Fruit fly (Drosophila melanogaster): ENCODE measurements around the gene Aptx.

Aptx gene

DNA sequence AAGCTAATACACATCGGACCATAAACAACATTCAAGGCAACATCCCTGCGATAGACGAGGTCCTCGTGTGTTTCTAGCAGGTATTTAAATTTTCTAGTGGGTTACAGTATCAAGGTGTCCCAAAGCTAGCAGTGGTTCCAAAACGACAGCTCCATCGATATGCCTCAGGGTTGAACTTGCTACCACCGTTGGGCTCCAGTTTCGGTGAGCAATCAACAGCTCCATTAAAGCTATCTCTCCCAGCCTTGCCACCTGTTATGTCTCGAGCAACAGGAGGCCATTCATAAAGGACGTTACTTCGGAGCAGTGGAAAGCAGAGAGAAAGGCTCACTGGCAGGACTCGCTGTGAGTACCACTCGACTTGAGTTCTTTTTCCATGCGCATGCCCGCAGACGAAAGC lies 3.6 kb downstream of the Aptx start:
- TF ChIP-seq kay (GFP tag; ENCODE audit: borderline replicate concordance) = no peak
- no peak for TF ChIP-seq Hr96 (GFP tag; optimal IDR thresholded peaks at IDR 0.05)
- TF ChIP-seq cic (GFP tag; optimal IDR thresholded peaks at IDR 0.05) = no peak
- no peak for TF ChIP-seq Clk (GFP tag; optimal IDR thresholded peaks at IDR 0.05)
- no peak for TF ChIP-seq CG5204 (GFP tag; optimal IDR thresholded peaks at IDR 0.05)
- TF ChIP-seq toe (GFP tag; optimal IDR thresholded peaks at IDR 0.05) = no peak
- TF ChIP-seq tj (GFP tag; optimal IDR thresholded peaks at IDR 0.05) = no peak
- TF ChIP-seq CG33017 (tag; optimal IDR thresholded peaks at IDR 0.05) = no peak

DNA sequence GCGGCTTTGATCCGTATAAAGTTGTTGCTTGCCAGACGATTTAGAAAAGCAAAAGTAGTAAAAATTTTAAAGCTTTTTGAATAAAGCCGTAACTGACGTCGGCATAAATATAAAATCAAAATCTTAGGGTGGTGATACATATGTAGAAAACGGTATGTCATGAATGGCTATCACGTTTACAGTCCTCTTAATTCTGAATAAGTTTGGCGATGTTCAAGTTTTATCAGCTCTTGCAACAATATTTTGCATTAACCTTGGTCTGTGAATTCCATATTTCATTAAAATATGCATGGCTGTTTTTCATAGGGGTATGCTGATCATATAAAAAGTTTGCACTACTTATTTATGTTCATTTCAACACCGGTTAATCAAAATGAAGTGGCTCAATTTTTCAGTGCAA lies 5.3 kb downstream of the Aptx start, which contains the start of gene CG11626:
Gene CG11626, plus strand, starts transcription at position 301 of the 400 bp plus-strand sequence.
- TF ChIP-seq CG11617 (GFP tag; optimal IDR thresholded peaks at IDR 0.05) (no peak), toe (GFP tag; optimal IDR thresholded peaks at IDR 0.05) (no peak), CG33017 (tag; optimal IDR thresholded peaks at IDR 0.05) (no peak), bab1 (GFP tag; optimal IDR thresholded peaks at IDR 0.05) (no peak), CG12768 (GFP tag; optimal IDR thresholded peaks at IDR 0.05) (no peak)

DNA sequence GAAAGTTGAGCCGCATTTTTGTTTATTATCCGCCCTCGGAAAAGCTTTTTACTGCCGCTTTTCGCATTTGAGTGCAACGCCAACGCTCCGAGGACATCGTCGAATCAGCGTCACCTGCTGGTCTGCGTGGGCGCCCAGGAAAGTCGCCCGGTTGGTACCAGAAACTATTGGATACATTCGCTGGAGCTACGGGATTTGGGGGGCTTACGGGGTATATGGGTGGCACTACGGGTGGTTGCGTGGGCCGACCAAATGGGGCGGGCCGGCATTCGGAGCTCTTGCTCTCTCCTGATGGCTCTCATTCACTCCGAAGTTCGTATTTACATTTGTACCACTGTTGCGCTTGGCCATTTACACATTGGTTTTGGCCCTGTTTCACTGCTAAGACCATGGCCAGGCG lies 8.1 kb downstream of the Aptx start:
- no peak for TF ChIP-seq cnc (optimal IDR thresholded peaks at IDR 0.05)

DNA sequence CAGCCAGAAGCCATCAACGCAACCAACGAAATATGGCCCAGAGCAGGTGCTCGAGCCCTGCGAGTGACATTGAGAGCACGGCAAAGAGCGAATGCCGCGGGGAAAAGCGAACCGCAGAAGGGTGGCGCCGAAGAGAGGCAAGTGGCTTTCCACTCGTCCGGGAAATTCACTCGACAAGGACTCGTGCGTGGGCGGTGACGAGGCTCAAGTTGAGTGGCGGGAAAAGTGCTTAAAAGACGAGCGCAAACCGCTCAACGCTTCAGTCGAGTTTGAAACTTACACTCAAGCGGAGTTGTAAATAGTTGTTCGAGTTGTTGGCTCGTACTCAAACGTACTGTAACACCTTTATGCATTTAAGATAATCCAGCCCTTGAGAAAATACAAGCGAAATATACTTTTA lies 9.2 kb downstream of the Aptx start, which contains the start of gene CG31221:
Gene CG31221, plus strand, starts transcription at position 256 of the 400 bp plus-strand sequence.
- TF ChIP-seq kay (GFP tag; ENCODE audit: borderline replicate concordance) (no peak), ovo (GFP tag; optimal IDR thresholded peaks at IDR 0.05) (no peak), Hr96 (GFP tag; optimal IDR thresholded peaks at IDR 0.05) (no peak), CG7045 (GFP tag; optimal IDR thresholded peaks at IDR 0.05) (no peak), Clk (GFP tag; optimal IDR thresholded peaks at IDR 0.05) (no peak), CG14711 (tag; optimal IDR thresholded peaks at IDR 0.05) (no peak), toe (GFP tag; optimal IDR thresholded peaks at IDR 0.05) (no peak), CG7101 (tag; optimal IDR thresholded peaks at IDR 0.05) (no peak), bab1 (GFP tag; optimal IDR thresholded peaks at IDR 0.05) (no peak), cnc (optimal IDR thresholded peaks at IDR 0.05) (no peak), Mnt (GFP tag; optimal IDR thresholded peaks at IDR 0.05) (no peak), CG1620 (GFP tag; optimal IDR thresholded peaks at IDR 0.05) (no peak), pad (GFP tag; optimal IDR thresholded peaks at IDR 0.05) (no peak), CG5204 (GFP tag; optimal IDR thresholded peaks at IDR 0.05) (no peak), cic (GFP tag; optimal IDR thresholded peaks at IDR 0.05) (no peak), CG33017 (tag; optimal IDR thresholded peaks at IDR 0.05) (no peak), tj (GFP tag; optimal IDR thresholded peaks at IDR 0.05) (no peak), Crg-1 (GFP tag; optimal IDR thresholded peaks at IDR 0.05) (no peak), CG11617 (GFP tag; optimal IDR thresholded peaks at IDR 0.05) (no peak), CG12768 (GFP tag; optimal IDR thresholded peaks at IDR 0.05) (no peak)

DNA sequence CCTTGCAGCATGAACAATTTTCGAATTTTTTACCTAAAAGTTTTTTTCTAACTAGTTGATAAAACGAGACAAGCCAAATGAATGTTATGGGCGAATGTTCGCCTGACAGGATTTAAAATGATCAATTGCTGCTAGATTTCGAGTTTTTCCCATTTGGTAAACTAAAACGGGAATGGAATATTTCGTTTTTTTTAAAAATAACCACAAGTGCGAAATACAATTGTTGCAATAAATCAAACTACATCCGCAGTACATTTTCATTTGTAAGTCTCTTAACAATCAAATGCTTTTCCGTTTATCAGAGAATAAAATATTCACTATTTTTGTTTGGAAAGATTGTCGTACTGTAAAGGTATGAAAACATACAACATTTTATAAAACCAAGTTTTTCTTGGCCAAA lies 21.8 kb downstream of the Aptx start, which contains the start of gene CG3517:
Gene CG3517, minus strand, starts transcription at position 101 of the 400 bp plus-strand sequence.
- TF ChIP-seq kay (GFP tag; ENCODE audit: borderline replicate concordance) = no peak
- TF ChIP-seq ovo (GFP tag; optimal IDR thresholded peaks at IDR 0.05) = no peak
- TF ChIP-seq CG1620 (GFP tag; optimal IDR thresholded peaks at IDR 0.05) = no peak
- no peak for TF ChIP-seq CG12768 (GFP tag; optimal IDR thresholded peaks at IDR 0.05)
- TF ChIP-seq CG33017 (tag; optimal IDR thresholded peaks at IDR 0.05) = no peak
- TF ChIP-seq CG7101 (tag; optimal IDR thresholded peaks at IDR 0.05) = no peak
- no peak for TF ChIP-seq Clk (GFP tag; optimal IDR thresholded peaks at IDR 0.05)
- TF ChIP-seq bab1 (GFP tag; optimal IDR thresholded peaks at IDR 0.05) = no peak
- no peak for TF ChIP-seq Crg-1 (GFP tag; optimal IDR thresholded peaks at IDR 0.05)
- no peak for TF ChIP-seq Mnt (GFP tag; optimal IDR thresholded peaks at IDR 0.05)
- no peak for TF ChIP-seq CG7045 (GFP tag; optimal IDR thresholded peaks at IDR 0.05)
- TF ChIP-seq Hr96 (GFP tag; optimal IDR thresholded peaks at IDR 0.05) = no peak
- no peak for TF ChIP-seq cnc (optimal IDR thresholded peaks at IDR 0.05)
